Worm (Caenorhabditis elegans): ENCODE results near the gene W02B3.7.

ce11 chrIII:656660-657059, 35.2 kb downstream of the W02B3.7 start:
- TF ChIP-seq ztf-29 (GFP tag; IDR thresholded peaks at IDR 0.05) (no peak), flt-1 (GFP tag; IDR thresholded peaks at IDR 0.05) (no peak), cog-1 (tag; optimal IDR thresholded peaks at IDR 0.05) (no peak)

Measured in whole organism, midembryonic.